Fruit fly (Drosophila melanogaster) whole organism, prepupa: ENCODE data around the gene NimB5.
A peak's percentile ranks its signal among the peaks of the same experiment; 100 is the strongest.

Experiments used
- CG10631 ChIP-seq: fragments of 200-800 bp; sonication (Bioruptor generic); optimal IDR thresholded peaks from 2 replicates; lab custom pipeline; 2016; ENCODE audit warnings: missing biosample characterization, missing genetic modification characterization
- CG10669 ChIP-seq: fragments of 200-800 bp; sonication (Bioruptor generic); optimal IDR thresholded peaks from 3 replicates; lab custom pipeline; 2018; ENCODE audit warnings: missing biosample characterization, mild to moderate bottlenecking, missing genetic modification characterization, moderate library complexity
- CG11294 ChIP-seq: fragments of 200-800 bp; sonication (Bioruptor generic); IDR thresholded peaks from 2 replicates; pipeline ENCODE4 v1.3.6; 2022; ENCODE audit warnings: missing biosample characterization, missing genetic modification characterization
- CG11762 ChIP-seq: fragments of 200-800 bp; sonication (Bioruptor generic); optimal IDR thresholded peaks from 3 replicates; lab custom pipeline; 2016; ENCODE audit warnings: missing biosample characterization, missing genetic modification characterization; ENCODE audit not compliant: insufficient read depth
- CG1621 ChIP-seq: fragments of 200-800 bp; sonication (Bioruptor generic); optimal IDR thresholded peaks from 3 replicates; lab custom pipeline; 2018; ENCODE audit warnings: missing biosample characterization, mild to moderate bottlenecking, missing genetic modification characterization
- CG34406 ChIP-seq: fragments of 200-800 bp; sonication (Bioruptor generic); optimal IDR thresholded peaks from 3 replicates; lab custom pipeline; 2016; ENCODE audit warnings: missing biosample characterization, missing genetic modification characterization
- CG3919 ChIP-seq: fragments of 200-800 bp; sonication (Bioruptor generic); optimal IDR thresholded peaks from 3 replicates; lab custom pipeline; 2016; ENCODE audit warnings: missing biosample characterization, missing genetic modification characterization
- CG6163 ChIP-seq: fragments of 200-800 bp; sonication (Bioruptor generic); IDR thresholded peaks from 3 replicates; pipeline ENCODE4 v1.3.6; 2022; ENCODE audit warnings: missing biosample characterization, missing genetic modification characterization
- CG6276 ChIP-seq: fragments of 200-800 bp; sonication (Bioruptor generic); optimal IDR thresholded peaks from 2 replicates; lab custom pipeline; 2017; ENCODE audit warnings: missing biosample characterization, mild to moderate bottlenecking, missing genetic modification characterization
- CG6792 ChIP-seq: fragments of 200-800 bp; sonication (Bioruptor generic); optimal IDR thresholded peaks from 3 replicates; lab custom pipeline; 2016; ENCODE audit warnings: missing biosample characterization, missing genetic modification characterization
- CG6854 ChIP-seq: fragments of 200-800 bp; sonication (Bioruptor generic); optimal IDR thresholded peaks from 2 replicates; lab custom pipeline; 2017; ENCODE audit warnings: missing biosample characterization, mild to moderate bottlenecking, missing genetic modification characterization
- CG8319 ChIP-seq: fragments of 200-800 bp; sonication (Bioruptor generic); optimal IDR thresholded peaks from 3 replicates; lab custom pipeline; 2016; ENCODE audit warnings: missing biosample characterization, missing genetic modification characterization
- CG9139 ChIP-seq: fragments of 200-800 bp; sonication (Bioruptor generic); optimal IDR thresholded peaks from 3 replicates; lab custom pipeline; 2017; ENCODE audit warnings: missing biosample characterization, mild to moderate bottlenecking, missing genetic modification characterization
- Eip75B ChIP-seq: fragments of 200-800 bp; sonication (Bioruptor generic); optimal IDR thresholded peaks from 3 replicates; lab custom pipeline; 2016; ENCODE audit warnings: missing biosample characterization, missing genetic modification characterization
- Eip78C ChIP-seq: fragments of 200-800 bp; sonication (Bioruptor generic); peaks from one replicate; lab custom pipeline; 2016; ENCODE audit warnings: missing biosample characterization, missing genetic modification characterization
- Ets96B ChIP-seq: fragments of 200-800 bp; optimal IDR thresholded peaks from 2 replicates; lab custom pipeline; 2019; ENCODE audit warnings: missing biosample characterization, mild to moderate bottlenecking, missing genetic modification characterization, moderate library complexity
- Hr38 ChIP-seq: sonication (Bioruptor generic); optimal IDR thresholded peaks from 2 replicates; lab custom pipeline; 2016; ENCODE audit warnings: missing biosample characterization, missing genetic modification characterization
- Hr39 ChIP-seq: fragments of 200-800 bp; sonication (Bioruptor generic); optimal IDR thresholded peaks from 2 replicates; lab custom pipeline; 2016; ENCODE audit warnings: missing biosample characterization, missing genetic modification characterization
- Hr4 ChIP-seq: fragments of 200-800 bp; sonication (Bioruptor generic); optimal IDR thresholded peaks from 3 replicates; lab custom pipeline; 2016; ENCODE audit warnings: missing biosample characterization, missing genetic modification characterization
- Lpt ChIP-seq: fragments of 200-800 bp; sonication (Bioruptor generic); optimal IDR thresholded peaks from 3 replicates; lab custom pipeline; 2016; ENCODE audit warnings: missing biosample characterization, missing genetic modification characterization
- Met ChIP-seq: fragments of 200-800 bp; sonication (Bioruptor generic); optimal IDR thresholded peaks from 3 replicates; lab custom pipeline; 2016; ENCODE audit warnings: missing biosample characterization, missing genetic modification characterization
- OdsH ChIP-seq: fragments of 200-800 bp; sonication (Bioruptor generic); optimal IDR thresholded peaks from 3 replicates; lab custom pipeline; 2016; ENCODE audit warnings: missing biosample characterization, missing genetic modification characterization
- Smox ChIP-seq: fragments of 200-800 bp; sonication (Bioruptor generic); optimal IDR thresholded peaks from 3 replicates; lab custom pipeline; 2016; ENCODE audit warnings: missing biosample characterization, missing genetic modification characterization
- Sox15 ChIP-seq: fragments of 200-800 bp; sonication (Bioruptor generic); optimal IDR thresholded peaks from 3 replicates; lab custom pipeline; 2016; ENCODE audit warnings: missing biosample characterization, missing genetic modification characterization
- achi ChIP-seq: fragments of 200-800 bp; sonication (Bioruptor generic); optimal IDR thresholded peaks from 3 replicates; lab custom pipeline; 2016; ENCODE audit warnings: missing biosample characterization, missing genetic modification characterization
- acj6 ChIP-seq: fragments of 200-800 bp; sonication (Bioruptor generic); optimal IDR thresholded peaks from 3 replicates; lab custom pipeline; 2016; ENCODE audit warnings: missing biosample characterization, missing genetic modification characterization
- cyc ChIP-seq: fragments of 200-800 bp; sonication (Bioruptor generic); optimal IDR thresholded peaks from 3 replicates; lab custom pipeline; 2016; ENCODE audit warnings: missing biosample characterization, missing genetic modification characterization
- dac ChIP-seq: fragments of 200-800 bp; sonication (Bioruptor generic); optimal IDR thresholded peaks from 2 replicates; lab custom pipeline; 2017; ENCODE audit warnings: missing biosample characterization, mild to moderate bottlenecking, missing genetic modification characterization
- dsx ChIP-seq: fragments of 200-800 bp; optimal IDR thresholded peaks from 3 replicates; lab custom pipeline; 2019; ENCODE audit warnings: missing biosample characterization, mild to moderate bottlenecking, missing genetic modification characterization, moderate library complexity; ENCODE audit not compliant: poor library complexity, severe bottlenecking
- esn ChIP-seq: fragments of 200-800 bp; sonication (Bioruptor generic); optimal IDR thresholded peaks from 2 replicates; lab custom pipeline; 2016; ENCODE audit warnings: missing biosample characterization, mild to moderate bottlenecking, missing genetic modification characterization, moderate library complexity
- fd85E ChIP-seq: fragments of 200-800 bp; sonication (Bioruptor generic); optimal IDR thresholded peaks from 3 replicates; lab custom pipeline; 2016; ENCODE audit warnings: missing biosample characterization, missing genetic modification characterization
- fkh ChIP-seq: fragments of 200-800 bp; sonication (Bioruptor generic); optimal IDR thresholded peaks from 3 replicates; lab custom pipeline; 2017; ENCODE audit warnings: missing biosample characterization, mild to moderate bottlenecking, missing genetic modification characterization, moderate library complexity
- pdm3 ChIP-seq: fragments of 200-800 bp; sonication (Bioruptor generic); optimal IDR thresholded peaks from 3 replicates; lab custom pipeline; 2016; ENCODE audit warnings: missing biosample characterization, missing genetic modification characterization
- spab ChIP-seq: fragments of 200-800 bp; sonication (Bioruptor generic); optimal IDR thresholded peaks from 2 replicates; lab custom pipeline; 2017; ENCODE audit warnings: missing biosample characterization, mild to moderate bottlenecking, missing genetic modification characterization, missing genetic modification reagents
- ss ChIP-seq, 2 experiments: fragments of 200-800 bp; sonication (Bioruptor generic); optimal IDR thresholded peaks; 2 replicates in 1 of 2; 3 replicates in 1 of 2; lab custom pipeline; 2017 to 2018; ENCODE audit warnings: mild to moderate bottlenecking in 2 of 2, missing biosample characterization in 2 of 2, missing genetic modification characterization in 2 of 2, moderate library complexity in 1 of 2
- svp ChIP-seq: fragments of 200-800 bp; sonication (Bioruptor generic); peaks from one replicate; lab custom pipeline; 2016; ENCODE audit warnings: missing biosample characterization, missing genetic modification characterization
- topi ChIP-seq: fragments of 200-800 bp; sonication (Bioruptor generic); optimal IDR thresholded peaks from 3 replicates; lab custom pipeline; 2016; ENCODE audit warnings: missing biosample characterization, missing genetic modification characterization
- vri ChIP-seq: fragments of 200-800 bp; sonication (Bioruptor generic); optimal IDR thresholded peaks from 3 replicates; lab custom pipeline; 2016; ENCODE audit warnings: missing biosample characterization, mild to moderate bottlenecking, missing genetic modification characterization

Gene NimB5

DNA sequence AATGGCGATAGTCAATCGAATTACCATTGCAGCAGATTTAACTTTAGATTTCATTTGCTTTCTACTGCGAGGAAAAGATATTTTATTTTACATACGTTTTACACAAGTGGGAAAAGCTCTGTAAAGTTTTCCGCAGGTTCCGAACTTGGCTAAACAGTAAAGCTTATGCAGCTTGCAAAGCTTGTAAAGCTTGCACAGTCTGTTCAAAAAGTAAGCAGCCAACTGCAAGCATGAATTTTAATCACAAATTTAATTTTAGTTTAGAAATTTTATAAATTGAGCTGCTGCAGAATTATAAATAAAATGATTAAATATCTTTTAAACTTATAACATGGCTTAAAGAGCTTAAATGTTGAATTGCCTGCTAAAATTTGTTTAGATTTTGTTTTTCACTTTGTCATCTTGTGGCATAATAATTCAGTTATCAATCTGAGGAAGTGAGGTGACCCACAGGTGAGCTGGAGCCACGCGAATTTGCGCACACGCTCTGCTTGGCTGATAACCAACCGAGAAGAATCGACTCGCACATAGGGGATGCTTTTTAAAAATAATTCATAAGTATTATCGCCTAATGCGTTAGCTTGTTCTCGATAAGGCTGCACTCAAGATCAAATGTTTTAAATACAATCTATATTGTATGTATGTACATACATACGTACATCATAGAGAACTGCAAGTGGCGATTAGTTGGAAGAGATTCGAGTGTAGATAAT is 41.8 kb downstream of the NimB5 start:
- peak; percentile 2 for TF ChIP-seq Hr39
- peak; percentile 48 for TF ChIP-seq Met (GFP tag; lab: Kevin White, UChicago)
- peak; percentile 72 for TF ChIP-seq Eip78C
- TF ChIP-seq CG6163 (GFP tag; lab: Robert Waterston, UW), result peak; percentile 34; the same call in 2 of the 3 replicates
- TF ChIP-seq cyc, result peak; percentile 39
- TF ChIP-seq Smox (GFP tag; lab: Kevin White, UChicago), result peak; percentile 1
- TF ChIP-seq Ets96B, result peak; percentile 9
- no peak for TF ChIP-seq acj6 (GFP tag; lab: Kevin White, UChicago)
- TF ChIP-seq spab (GFP tag; lab: Kevin White, UChicago), result no peak
- peak; percentile 17 for TF ChIP-seq CG10669 (GFP tag; lab: Kevin White, UChicago)
- peak; percentile 16 for TF ChIP-seq esn (GFP tag; lab: Kevin White, UChicago)
- peak; percentile 79 for TF ChIP-seq svp
- TF ChIP-seq topi (GFP tag; lab: Kevin White, UChicago), result peak; percentile 16
- peak; percentile 13 for TF ChIP-seq pdm3 (GFP tag; lab: Kevin White, UChicago)
- TF ChIP-seq CG3919 (GFP tag; lab: Kevin White, UChicago), result peak; percentile 17
- TF ChIP-seq vri, result no peak
- peak; percentile 26 for TF ChIP-seq OdsH (GFP tag; lab: Kevin White, UChicago)
- TF ChIP-seq Eip75B (GFP tag; lab: Kevin White, UChicago), result no peak

DNA sequence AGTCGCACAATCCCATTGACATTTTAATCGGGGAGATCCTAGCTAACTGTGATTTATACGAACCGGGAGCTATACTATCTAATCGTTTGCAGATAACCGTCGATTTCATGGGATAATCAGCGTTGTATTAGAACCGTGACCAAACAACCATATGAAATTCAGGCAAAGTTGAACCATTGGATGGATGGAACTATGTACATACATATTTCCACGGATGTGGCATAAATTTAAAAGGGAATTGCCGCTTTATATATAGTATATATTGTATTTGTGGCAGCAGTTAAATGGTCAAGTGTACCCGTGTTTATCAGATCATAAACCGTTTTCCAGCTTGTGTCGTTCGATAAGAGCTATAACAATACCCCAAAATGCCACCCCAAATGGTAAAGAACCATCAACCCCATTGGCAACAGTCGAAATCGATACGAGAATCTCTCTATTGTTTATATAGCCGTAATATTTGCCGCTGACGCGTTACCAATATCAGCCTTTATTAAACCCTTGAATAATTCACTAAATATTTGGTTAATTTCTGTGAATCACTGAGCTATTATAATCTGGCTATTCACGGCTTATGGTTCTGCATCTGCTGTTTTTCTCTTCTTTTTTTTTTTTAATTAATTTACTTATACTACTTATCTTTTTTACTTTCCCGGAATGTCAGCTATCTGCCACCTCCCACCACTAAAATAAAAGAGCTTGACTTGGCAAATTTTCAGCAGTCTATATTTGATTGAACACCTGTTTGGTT is 42.5 kb downstream of the NimB5 start, which contains the start of gene bgm:
bgm (plus strand) TSS at position 701 of the 751 bp plus-strand sequence.
- TF ChIP-seq vri (peak; percentile 7), svp (peak; percentile 20), CG34406 (GFP tag; lab: Kevin White, UChicago) (no peak)
- TF ChIP-seq, all 60 proteins: peak for 2

DNA sequence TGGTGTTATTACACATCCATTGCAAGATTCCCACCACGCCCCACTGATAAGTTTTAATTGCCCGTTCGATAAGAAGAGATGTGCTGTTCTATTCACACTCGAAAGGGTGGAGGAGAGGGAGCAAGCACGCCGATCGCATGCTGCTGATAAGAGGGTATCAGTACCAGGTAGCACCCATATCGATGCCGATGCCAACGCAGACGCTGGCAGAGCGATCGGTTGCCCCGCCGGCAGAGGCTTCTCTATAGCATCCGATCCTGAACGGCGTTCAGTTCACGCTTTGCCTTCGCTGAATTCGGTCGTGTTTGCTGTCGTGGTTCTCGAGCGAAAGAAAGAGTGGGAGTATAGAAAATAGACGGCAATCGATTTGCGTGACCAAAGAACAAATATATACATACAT is 43.5 kb downstream of the NimB5 start:
- TF ChIP-seq svp (peak; percentile 85), fkh (peak; percentile 27), vri (peak; percentile 54), CG10631 (GFP tag; lab: Kevin White, UChicago) (no peak)

DNA sequence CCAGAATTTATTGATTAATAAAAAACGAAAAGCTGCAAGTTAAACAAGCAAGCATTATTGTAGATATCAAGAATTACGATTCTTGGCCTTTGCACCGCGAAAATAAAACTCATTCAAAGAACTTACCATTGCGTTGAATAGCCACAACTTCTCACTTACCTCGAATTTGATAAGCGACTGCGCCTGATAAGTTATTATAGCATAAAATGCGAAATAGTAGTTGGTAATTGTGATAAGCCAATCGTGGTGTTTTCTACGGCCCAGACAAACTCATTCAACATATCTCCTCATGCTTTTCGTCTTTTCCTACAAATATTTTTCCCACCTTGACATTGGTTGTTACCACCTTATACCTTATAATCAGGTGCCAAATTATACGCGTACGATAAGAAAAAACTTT is 45.1 kb downstream of the NimB5 start:
- no peak for TF ChIP-seq Hr38
- peak; percentile 44 for TF ChIP-seq vri
- no peak for TF ChIP-seq CG6792 (GFP tag; lab: Kevin White, UChicago)

DNA sequence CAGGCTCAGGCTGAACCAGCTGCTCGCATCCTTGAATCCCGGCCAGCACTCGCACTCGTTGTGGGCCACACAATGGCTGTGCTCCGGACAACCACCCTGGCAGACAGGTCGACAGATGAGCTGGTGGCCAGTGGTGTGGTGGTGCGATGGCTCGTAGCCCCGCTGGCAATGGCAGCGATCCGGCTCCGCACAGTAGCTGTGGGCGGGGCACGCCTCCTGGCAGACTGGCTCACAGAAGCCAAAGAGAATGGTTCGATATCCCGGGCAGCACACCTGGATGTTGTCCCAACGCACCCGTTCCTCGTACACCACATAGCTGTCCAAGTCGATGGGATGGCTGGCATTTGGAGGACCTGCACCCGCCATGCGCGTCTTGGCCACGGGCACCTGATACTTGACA is 49.7 kb downstream of the NimB5 start:
- TF ChIP-seq ss (GFP tag; optimal IDR thresholded peaks at IDR 0.05; lab: Kevin White, UChicago) (no peak), achi (no peak), Hr4 (no peak), CG10669 (GFP tag; lab: Kevin White, UChicago) (no peak), fd85E (GFP tag; lab: Kevin White, UChicago) (no peak), CG11762 (GFP tag; lab: Kevin White, UChicago) (no peak), Lpt (GFP tag; lab: Kevin White, UChicago) (no peak), CG11294 (no peak), CG6854 (GFP tag; lab: Kevin White, UChicago) (no peak), dac (no peak), Sox15 (no peak), CG8319 (GFP tag; lab: Kevin White, UChicago) (no peak), CG9139 (GFP tag; lab: Kevin White, UChicago) (no peak), dsx (no peak), Hr38 (no peak), CG34406 (GFP tag; lab: Kevin White, UChicago) (no peak), CG1621 (tag; lab: Kevin White, UChicago) (no peak), CG6276 (GFP tag; lab: Kevin White, UChicago) (no peak)
- TF ChIP-seq, all 60 proteins: peak for 0
